Fruit fly (Drosophila melanogaster) whole organism, prepupa: ENCODE measurements around the gene TkR99D.
A peak's percentile ranks its signal among the peaks of the same experiment; 100 is the strongest.

Source experiments
- Blimp-1 ChIP-seq: fragments of 200-800 bp; sonication (Bioruptor generic); optimal IDR thresholded peaks from 3 replicates; lab custom pipeline; 2017; ENCODE audit warnings: missing biosample characterization, missing genetic modification characterization, mild to moderate bottlenecking, moderate library complexity, missing genetic modification reagents
- CG10631 ChIP-seq: fragments of 200-800 bp; sonication (Bioruptor generic); optimal IDR thresholded peaks from 2 replicates; lab custom pipeline; 2016; ENCODE audit warnings: missing biosample characterization, missing genetic modification characterization
- CG10669 ChIP-seq: fragments of 200-800 bp; sonication (Bioruptor generic); optimal IDR thresholded peaks from 3 replicates; lab custom pipeline; 2018; ENCODE audit warnings: missing biosample characterization, mild to moderate bottlenecking, missing genetic modification characterization, moderate library complexity
- CG11294 ChIP-seq: fragments of 200-800 bp; sonication (Bioruptor generic); IDR thresholded peaks from 2 replicates; pipeline ENCODE4 v1.3.6; 2022; ENCODE audit warnings: missing biosample characterization, missing genetic modification characterization
- CG11762 ChIP-seq: fragments of 200-800 bp; sonication (Bioruptor generic); optimal IDR thresholded peaks from 3 replicates; lab custom pipeline; 2016; ENCODE audit warnings: missing biosample characterization, missing genetic modification characterization; ENCODE audit not compliant: insufficient read depth
- CG11902 ChIP-seq: fragments of 200-800 bp; sonication (Bioruptor generic); optimal IDR thresholded peaks from 3 replicates; lab custom pipeline; 2016; ENCODE audit warnings: missing biosample characterization, missing genetic modification characterization
- CG15336 ChIP-seq: fragments of 200-800 bp; sonication (Bioruptor generic); IDR thresholded peaks from 2 replicates; pipeline ENCODE4 v1.3.6; 2022; ENCODE audit warnings: missing biosample characterization, missing genetic modification characterization
- CG16779 ChIP-seq: fragments of 200-800 bp; sonication (Bioruptor generic); optimal IDR thresholded peaks from 3 replicates; lab custom pipeline; 2017; ENCODE audit warnings: missing biosample characterization, mild to moderate bottlenecking, missing genetic modification characterization
- CG31627 ChIP-seq: fragments of 200-800 bp; sonication (Bioruptor generic); optimal IDR thresholded peaks from 3 replicates; lab custom pipeline; 2016; ENCODE audit warnings: missing biosample characterization, missing genetic modification characterization
- CG32006 ChIP-seq: fragments of 200-800 bp; sonication (Bioruptor generic); optimal IDR thresholded peaks from 3 replicates; lab custom pipeline; 2017; ENCODE audit warnings: missing biosample characterization, mild to moderate bottlenecking, missing genetic modification characterization
- CG34406 ChIP-seq: fragments of 200-800 bp; sonication (Bioruptor generic); optimal IDR thresholded peaks from 3 replicates; lab custom pipeline; 2016; ENCODE audit warnings: missing biosample characterization, missing genetic modification characterization
- CG4318 ChIP-seq: fragments of 200-800 bp; sonication (Bioruptor generic); optimal IDR thresholded peaks from 3 replicates; lab custom pipeline; 2017; ENCODE audit warnings: missing biosample characterization, mild to moderate bottlenecking, missing genetic modification characterization
- CG6163 ChIP-seq: fragments of 200-800 bp; sonication (Bioruptor generic); IDR thresholded peaks from 3 replicates; pipeline ENCODE4 v1.3.6; 2022; ENCODE audit warnings: missing biosample characterization, missing genetic modification characterization
- CG6808 ChIP-seq: fragments of 200-800 bp; sonication (Bioruptor generic); optimal IDR thresholded peaks from 3 replicates; lab custom pipeline; 2017; ENCODE audit warnings: missing biosample characterization, missing genetic modification characterization, mild to moderate bottlenecking, moderate library complexity, missing genetic modification reagents
- CG7368 ChIP-seq: fragments of 200-800 bp; sonication (Bioruptor generic); optimal IDR thresholded peaks from 3 replicates; lab custom pipeline; 2016; ENCODE audit warnings: missing biosample characterization, missing genetic modification characterization
- CG8119 ChIP-seq: fragments of 200-800 bp; sonication (Bioruptor generic); IDR thresholded peaks from 3 replicates; pipeline ENCODE4 v1.3.6; 2022; ENCODE audit warnings: missing biosample characterization, missing genetic modification characterization
- CG8319 ChIP-seq: fragments of 200-800 bp; sonication (Bioruptor generic); optimal IDR thresholded peaks from 3 replicates; lab custom pipeline; 2016; ENCODE audit warnings: missing biosample characterization, missing genetic modification characterization
- CG9139 ChIP-seq: fragments of 200-800 bp; sonication (Bioruptor generic); optimal IDR thresholded peaks from 3 replicates; lab custom pipeline; 2017; ENCODE audit warnings: missing biosample characterization, mild to moderate bottlenecking, missing genetic modification characterization
- Eip75B ChIP-seq: fragments of 200-800 bp; sonication (Bioruptor generic); optimal IDR thresholded peaks from 3 replicates; lab custom pipeline; 2016; ENCODE audit warnings: missing biosample characterization, missing genetic modification characterization
- Eip78C ChIP-seq: fragments of 200-800 bp; sonication (Bioruptor generic); peaks from one replicate; lab custom pipeline; 2016; ENCODE audit warnings: missing biosample characterization, missing genetic modification characterization
- Eip93F ChIP-seq: fragments of 200-800 bp; sonication (Bioruptor generic); optimal IDR thresholded peaks from 2 replicates; lab custom pipeline; 2016; ENCODE audit warnings: missing biosample characterization, mild to moderate bottlenecking, missing genetic modification characterization
- Ets21C ChIP-seq: fragments of 200-800 bp; sonication (Bioruptor generic); optimal IDR thresholded peaks from 3 replicates; lab custom pipeline; 2016; ENCODE audit warnings: missing biosample characterization, missing genetic modification characterization
- Ets96B ChIP-seq: fragments of 200-800 bp; optimal IDR thresholded peaks from 2 replicates; lab custom pipeline; 2019; ENCODE audit warnings: missing biosample characterization, mild to moderate bottlenecking, missing genetic modification characterization, moderate library complexity
- Gug ChIP-seq: fragments of 200-800 bp; sonication (Bioruptor generic); IDR thresholded peaks from 2 replicates; pipeline ENCODE4 v1.3.6; 2022; ENCODE audit warnings: missing biosample characterization, missing genetic modification characterization
- Hr38 ChIP-seq: sonication (Bioruptor generic); optimal IDR thresholded peaks from 2 replicates; lab custom pipeline; 2016; ENCODE audit warnings: missing biosample characterization, missing genetic modification characterization
- Hr39 ChIP-seq: fragments of 200-800 bp; sonication (Bioruptor generic); optimal IDR thresholded peaks from 2 replicates; lab custom pipeline; 2016; ENCODE audit warnings: missing biosample characterization, missing genetic modification characterization
- Lpt ChIP-seq: fragments of 200-800 bp; sonication (Bioruptor generic); optimal IDR thresholded peaks from 3 replicates; lab custom pipeline; 2016; ENCODE audit warnings: missing biosample characterization, missing genetic modification characterization
- OdsH ChIP-seq: fragments of 200-800 bp; sonication (Bioruptor generic); optimal IDR thresholded peaks from 3 replicates; lab custom pipeline; 2016; ENCODE audit warnings: missing biosample characterization, missing genetic modification characterization
- Smox ChIP-seq: fragments of 200-800 bp; sonication (Bioruptor generic); optimal IDR thresholded peaks from 3 replicates; lab custom pipeline; 2016; ENCODE audit warnings: missing biosample characterization, missing genetic modification characterization
- Sox102F ChIP-seq: fragments of 200-800 bp; sonication (Bioruptor generic); optimal IDR thresholded peaks from 2 replicates; lab custom pipeline; 2016; ENCODE audit warnings: missing biosample characterization, mild to moderate bottlenecking, missing genetic modification characterization
- Sox14 ChIP-seq: fragments of 200-800 bp; sonication (Bioruptor generic); optimal IDR thresholded peaks from 3 replicates; lab custom pipeline; 2016; ENCODE audit warnings: missing biosample characterization, missing genetic modification characterization
- Sox15 ChIP-seq: fragments of 200-800 bp; sonication (Bioruptor generic); optimal IDR thresholded peaks from 3 replicates; lab custom pipeline; 2016; ENCODE audit warnings: missing biosample characterization, missing genetic modification characterization
- achi ChIP-seq: fragments of 200-800 bp; sonication (Bioruptor generic); optimal IDR thresholded peaks from 3 replicates; lab custom pipeline; 2016; ENCODE audit warnings: missing biosample characterization, missing genetic modification characterization
- acj6 ChIP-seq: fragments of 200-800 bp; sonication (Bioruptor generic); optimal IDR thresholded peaks from 3 replicates; lab custom pipeline; 2016; ENCODE audit warnings: missing biosample characterization, missing genetic modification characterization
- cyc ChIP-seq: fragments of 200-800 bp; sonication (Bioruptor generic); optimal IDR thresholded peaks from 3 replicates; lab custom pipeline; 2016; ENCODE audit warnings: missing biosample characterization, missing genetic modification characterization
- dac ChIP-seq: fragments of 200-800 bp; sonication (Bioruptor generic); optimal IDR thresholded peaks from 2 replicates; lab custom pipeline; 2017; ENCODE audit warnings: missing biosample characterization, mild to moderate bottlenecking, missing genetic modification characterization
- dsx ChIP-seq: fragments of 200-800 bp; optimal IDR thresholded peaks from 3 replicates; lab custom pipeline; 2019; ENCODE audit warnings: missing biosample characterization, mild to moderate bottlenecking, missing genetic modification characterization, moderate library complexity; ENCODE audit not compliant: poor library complexity, severe bottlenecking
- fd59A ChIP-seq: fragments of 200-800 bp; sonication (Bioruptor generic); optimal IDR thresholded peaks from 2 replicates; lab custom pipeline; 2017; ENCODE audit warnings: missing biosample characterization, mild to moderate bottlenecking, missing genetic modification characterization, missing genetic modification reagents
- fd85E ChIP-seq: fragments of 200-800 bp; sonication (Bioruptor generic); optimal IDR thresholded peaks from 3 replicates; lab custom pipeline; 2016; ENCODE audit warnings: missing biosample characterization, missing genetic modification characterization
- fkh ChIP-seq: fragments of 200-800 bp; sonication (Bioruptor generic); optimal IDR thresholded peaks from 3 replicates; lab custom pipeline; 2017; ENCODE audit warnings: missing biosample characterization, mild to moderate bottlenecking, missing genetic modification characterization, moderate library complexity
- lz ChIP-seq: fragments of 200-800 bp; sonication (Bioruptor generic); optimal IDR thresholded peaks from 3 replicates; lab custom pipeline; 2016; ENCODE audit warnings: missing biosample characterization, missing genetic modification characterization
- net ChIP-seq: fragments of 200-800 bp; sonication (Bioruptor generic); optimal IDR thresholded peaks from 3 replicates; lab custom pipeline; 2016; ENCODE audit warnings: missing biosample characterization, missing genetic modification characterization
- pdm3 ChIP-seq: fragments of 200-800 bp; sonication (Bioruptor generic); optimal IDR thresholded peaks from 3 replicates; lab custom pipeline; 2016; ENCODE audit warnings: missing biosample characterization, missing genetic modification characterization
- salr ChIP-seq, 2 experiments: fragments of 200-800 bp; sonication (Bioruptor generic); optimal IDR thresholded peaks; 3 replicates each; lab custom pipeline; 2016 to 2018; ENCODE audit warnings: missing biosample characterization in 2 of 2, missing genetic modification characterization in 2 of 2, mild to moderate bottlenecking in 1 of 2
- spab ChIP-seq: fragments of 200-800 bp; sonication (Bioruptor generic); optimal IDR thresholded peaks from 2 replicates; lab custom pipeline; 2017; ENCODE audit warnings: missing biosample characterization, mild to moderate bottlenecking, missing genetic modification characterization, missing genetic modification reagents
- ss ChIP-seq, 2 experiments: fragments of 200-800 bp; sonication (Bioruptor generic); optimal IDR thresholded peaks; 2 replicates in 1 of 2; 3 replicates in 1 of 2; lab custom pipeline; 2017 to 2018; ENCODE audit warnings: mild to moderate bottlenecking in 2 of 2, missing biosample characterization in 2 of 2, missing genetic modification characterization in 2 of 2, moderate library complexity in 1 of 2
- topi ChIP-seq: fragments of 200-800 bp; sonication (Bioruptor generic); optimal IDR thresholded peaks from 3 replicates; lab custom pipeline; 2016; ENCODE audit warnings: missing biosample characterization, missing genetic modification characterization

Gene TkR99D

DNA sequence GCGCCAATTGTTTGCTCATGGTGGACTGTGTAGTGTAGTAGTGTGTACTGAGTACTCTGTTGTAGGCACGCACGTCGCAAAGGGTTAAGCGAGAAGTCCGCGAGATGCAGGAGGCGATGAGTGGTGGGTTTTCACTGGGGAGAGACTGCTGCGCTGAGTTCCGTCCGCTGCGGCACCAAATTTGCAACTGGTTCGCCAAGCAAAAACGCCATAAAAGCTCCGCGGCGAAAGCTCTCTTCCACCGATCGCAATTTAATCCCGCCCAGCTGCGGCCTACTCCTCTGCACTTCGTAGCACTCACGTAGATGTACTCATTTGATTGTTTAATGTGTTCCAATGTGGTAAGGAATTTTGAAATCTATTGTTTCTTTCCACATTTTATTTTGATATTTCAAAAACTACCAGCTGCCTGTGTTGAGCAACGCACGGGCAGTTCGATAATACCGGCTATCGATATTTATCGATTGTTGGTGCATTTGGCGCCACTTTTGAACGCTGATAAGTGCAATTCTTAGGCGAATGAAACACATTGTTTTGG is 45.8 kb upstream of the TkR99D start, which contains the start of gene CG7920 (continued):
- no peak for TF ChIP-seq pdm3 (GFP tag; lab: Kevin White, UChicago)
- no peak for TF ChIP-seq acj6 (GFP tag; lab: Kevin White, UChicago)
- TF ChIP-seq CG32006 (GFP tag; lab: Kevin White, UChicago) = peak; percentile 12
- peak; percentile 10 for TF ChIP-seq CG31627 (GFP tag; lab: Kevin White, UChicago)
- TF ChIP-seq Eip93F = no peak
- TF ChIP-seq dsx = peak; percentile 42
- TF ChIP-seq Hr39 = no peak
- TF ChIP-seq topi (GFP tag; lab: Kevin White, UChicago) = peak; percentile 14
- TF ChIP-seq CG10669 (GFP tag; lab: Kevin White, UChicago) = no peak
- TF ChIP-seq CG16779 (tag; lab: Kevin White, UChicago) = peak; percentile 52
- peak; percentile 65 to 68 for TF ChIP-seq ss (GFP tag; optimal IDR thresholded peaks at IDR 0.05; lab: Kevin White, UChicago)

DNA sequence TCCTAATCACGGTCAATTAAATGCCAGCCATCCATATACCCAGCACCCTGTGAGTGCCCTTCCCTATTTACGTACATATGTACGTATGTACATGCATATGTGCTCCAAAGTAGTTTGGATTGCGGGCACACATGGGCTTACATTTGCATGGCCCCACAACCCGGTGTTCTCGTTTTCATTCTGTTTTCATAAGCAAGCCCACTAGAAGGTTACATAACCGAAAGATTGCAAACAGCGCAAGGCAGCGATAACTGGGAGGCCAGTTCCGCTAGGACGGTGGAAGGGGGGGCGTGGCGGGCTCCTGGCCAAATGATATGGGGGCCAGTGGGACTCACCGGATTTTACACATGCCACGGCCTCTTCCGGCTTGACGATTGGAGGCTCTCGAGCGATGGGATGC is 45.2 kb upstream of the TkR99D start:
- TF ChIP-seq Ets21C (GFP tag; lab: Kevin White, UChicago) (no peak), ss (GFP tag; optimal IDR thresholded peaks at IDR 0.05; lab: Kevin White, UChicago) (no peak)

DNA sequence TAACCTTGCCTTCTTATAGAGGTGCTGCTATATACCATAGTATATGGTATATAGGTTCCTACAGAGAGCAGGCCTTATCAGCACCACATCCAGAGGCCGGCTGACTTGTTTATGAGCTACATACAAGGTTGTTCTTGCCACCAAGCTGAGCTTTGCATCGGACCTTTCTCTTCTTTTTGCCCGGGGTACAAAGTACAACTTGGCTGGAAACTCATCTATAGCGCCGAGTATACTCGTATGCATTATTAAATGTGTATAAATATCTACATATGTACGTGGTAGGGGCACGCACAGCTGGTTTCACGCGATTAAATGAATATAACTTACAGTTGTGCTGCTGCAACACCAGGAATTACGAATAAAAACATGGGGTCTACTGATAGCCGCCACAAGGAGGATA is 44.7 kb upstream of the TkR99D start:
- TF ChIP-seq CG6163 (GFP tag; lab: Robert Waterston, UW) = no peak; the same call in 2 of the 3 replicates
- TF ChIP-seq CG8119 (GFP tag; lab: Robert Waterston, UW) = peak; percentile 47; the same call in 2 of the 3 replicates
- no peak for TF ChIP-seq CG7368 (GFP tag; lab: Kevin White, UChicago)
- no peak for TF ChIP-seq fd59A (GFP tag; lab: Kevin White, UChicago)
- no peak for TF ChIP-seq CG10631 (GFP tag; lab: Kevin White, UChicago)
- no peak for TF ChIP-seq dac (GFP tag; lab: Kevin White, UChicago)
- TF ChIP-seq CG11294 (GFP tag; lab: Robert Waterston, UW) = no peak
- peak; percentile 77 for TF ChIP-seq spab (GFP tag; lab: Kevin White, UChicago)
- peak; percentile 6 for TF ChIP-seq Sox14
- no peak for TF ChIP-seq Gug (GFP tag; lab: Robert Waterston, UW)
- TF ChIP-seq ss (GFP tag; optimal IDR thresholded peaks at IDR 0.05; lab: Kevin White, UChicago) = peak; percentile 88 to 90
- peak; percentile 18 for TF ChIP-seq CG8319 (GFP tag; lab: Kevin White, UChicago)
- TF ChIP-seq CG11762 (GFP tag; lab: Kevin White, UChicago) = no peak
- TF ChIP-seq Eip75B (GFP tag; lab: Kevin White, UChicago) = no peak
- TF ChIP-seq Blimp-1 (GFP tag; lab: Kevin White, UChicago) = peak; percentile 5
- no peak for TF ChIP-seq cyc (GFP tag; lab: Kevin White, UChicago)
- TF ChIP-seq CG34406 (GFP tag; lab: Kevin White, UChicago) = no peak
- TF ChIP-seq fd85E (GFP tag; lab: Kevin White, UChicago) = no peak
- no peak for TF ChIP-seq CG4318 (GFP tag; lab: Kevin White, UChicago)
- TF ChIP-seq CG6808 = peak; percentile 88
- TF ChIP-seq Sox102F (GFP tag; lab: Kevin White, UChicago) = no peak
- TF ChIP-seq OdsH (GFP tag; lab: Kevin White, UChicago) = no peak
- TF ChIP-seq CG31627 (GFP tag; lab: Kevin White, UChicago) = no peak
- TF ChIP-seq pdm3 (GFP tag; lab: Kevin White, UChicago) = no peak
- peak; percentile 40; the same call in 1 of the 2 replicates for TF ChIP-seq CG15336
- no peak for TF ChIP-seq acj6 (GFP tag; lab: Kevin White, UChicago)
- TF ChIP-seq Hr38 (GFP tag; lab: Kevin White, UChicago) = no peak
- no peak for TF ChIP-seq CG32006 (GFP tag; lab: Kevin White, UChicago)
- no peak for TF ChIP-seq CG11902 (GFP tag; lab: Kevin White, UChicago)
- TF ChIP-seq Sox15 (GFP tag; lab: Kevin White, UChicago) = no peak
- peak; percentile 75 for TF ChIP-seq CG16779 (tag; lab: Kevin White, UChicago)
- TF ChIP-seq Lpt = peak; percentile 16
- TF ChIP-seq net (GFP tag; lab: Kevin White, UChicago) = peak; percentile 50
- peak; percentile 93 for TF ChIP-seq CG9139 (GFP tag; lab: Kevin White, UChicago)
- peak; percentile 71 for TF ChIP-seq Eip78C (GFP tag; lab: Kevin White, UChicago)
- no peak for TF ChIP-seq fkh (GFP tag; lab: Kevin White, UChicago)
- no peak for TF ChIP-seq lz (GFP tag; lab: Kevin White, UChicago)
- TF ChIP-seq achi = peak; percentile 18
- TF ChIP-seq salr (GFP tag; optimal IDR thresholded peaks at IDR 0.05; lab: Kevin White, UChicago) = peak in 1 of 2 experiments; percentile 16
- TF ChIP-seq Smox (GFP tag; lab: Kevin White, UChicago) = no peak
- peak; percentile 46 for TF ChIP-seq Ets96B (tag; lab: Kevin White, UChicago)
